Worm (Caenorhabditis elegans): ENCODE data around the gene chil-2.

DNA sequence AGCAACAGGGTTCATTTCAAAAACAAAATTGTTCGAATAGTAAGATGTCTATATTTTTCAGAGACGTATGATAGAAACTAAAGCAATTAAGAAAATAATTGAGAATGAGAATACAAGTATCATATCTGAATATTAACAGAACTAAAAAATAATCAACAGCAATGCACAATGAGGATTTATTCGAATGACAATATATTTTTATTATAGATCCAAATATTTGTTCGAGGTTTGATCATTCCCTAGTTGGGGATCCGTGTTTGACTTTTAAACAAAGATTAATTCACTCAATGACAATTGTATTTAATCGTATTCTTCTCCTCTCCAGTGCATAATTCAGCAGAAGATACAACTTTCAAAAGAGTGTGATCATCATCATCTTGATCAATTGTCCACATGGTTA, 12.3 kb downstream of the chil-2 start, which contains the start of gene C08H9.18:
- TF ChIP-seq dao-5 (tag; optimal IDR thresholded peaks at IDR 0.05): no peak
- TF ChIP-seq him-1 (tag; optimal IDR thresholded peaks at IDR 0.05): no peak
- no peak for TF ChIP-seq W03F9.2 (tag; optimal IDR thresholded peaks at IDR 0.05)

All from whole organism, L4/young adult.